Worm (Caenorhabditis elegans) whole organism, L4 larva: ENCODE data around the gene C49F5.6.

Experiments
- Y48G9A.11 ChIP-seq: fragments of 200-800 bp; sonication (Bioruptor generic); IDR thresholded peaks from 2 replicates; pipeline ENCODE4 v1.3.6; 2022; ENCODE audit warnings: missing genetic modification reagents, missing genetic modification characterization, missing compliant biosample characterization
- ZK337.2 ChIP-seq: fragments of 200-800 bp; sonication (Bioruptor generic); IDR thresholded peaks from 2 replicates; pipeline ENCODE4 v1.3.6; 2022; ENCODE audit warnings: missing genetic modification reagents, missing genetic modification characterization, missing compliant biosample characterization
- ceh-44 ChIP-seq: fragments of 200-800 bp; sonication (Bioruptor generic); IDR thresholded peaks from 2 replicates; pipeline ENCODE4 v1.3.6; 2022; ENCODE audit warnings: missing genetic modification reagents, missing genetic modification characterization, missing compliant biosample characterization
- ces-1 ChIP-seq: fragments of 150-350 bp; sonication (generic microtip); optimal IDR thresholded peaks from 4 replicates; lab custom pipeline; 2014; ENCODE audit warnings: missing biosample characterization, missing genetic modification reagents, missing genetic modification characterization
- egl-27 ChIP-seq: sonication (generic microtip); optimal IDR thresholded peaks from 3 replicates; lab custom pipeline; 2017; ENCODE audit warnings: missing biosample characterization, missing genetic modification reagents, missing genetic modification characterization
- fos-1 ChIP-seq: fragments of 150-350 bp; optimal IDR thresholded peaks from 2 replicates; lab custom pipeline; 2014; ENCODE audit warnings: missing biosample characterization, missing genetic modification characterization
- lsy-2 ChIP-seq, 2 experiments: fragments of 150-350 bp in 1 of 2; sonication (generic microtip) in 1 of 2; optimal IDR thresholded peaks; 2 replicates each; lab custom pipeline; 2014 to 2017; ENCODE audit warnings: missing biosample characterization in 2 of 2, missing genetic modification characterization in 2 of 2
- mes-2 ChIP-seq: sonication (generic microtip); optimal IDR thresholded peaks from 2 replicates; lab custom pipeline; 2016; ENCODE audit warnings: missing genotype, mild to moderate bottlenecking, missing genetic modification characterization, missing compliant biosample characterization; ENCODE audit not compliant: poor library complexity, severe bottlenecking
- nhr-11 ChIP-seq: fragments of 150-350 bp; optimal IDR thresholded peaks from 2 replicates; lab custom pipeline; 2014; ENCODE audit warnings: missing biosample characterization, missing genetic modification characterization
- nhr-77 ChIP-seq: fragments of 150-350 bp; optimal IDR thresholded peaks from 2 replicates; lab custom pipeline; 2014; ENCODE audit warnings: missing biosample characterization, missing genetic modification characterization
- rbr-2 ChIP-seq: sonication (generic microtip); optimal IDR thresholded peaks from 2 replicates; lab custom pipeline; 2016; ENCODE audit warnings: missing genotype, missing genetic modification characterization, missing compliant biosample characterization
- unc-39 ChIP-seq: sonication (generic microtip); optimal IDR thresholded peaks from 2 replicates; lab custom pipeline; 2017; ENCODE audit warnings: missing biosample characterization, missing genetic modification characterization

DNA sequence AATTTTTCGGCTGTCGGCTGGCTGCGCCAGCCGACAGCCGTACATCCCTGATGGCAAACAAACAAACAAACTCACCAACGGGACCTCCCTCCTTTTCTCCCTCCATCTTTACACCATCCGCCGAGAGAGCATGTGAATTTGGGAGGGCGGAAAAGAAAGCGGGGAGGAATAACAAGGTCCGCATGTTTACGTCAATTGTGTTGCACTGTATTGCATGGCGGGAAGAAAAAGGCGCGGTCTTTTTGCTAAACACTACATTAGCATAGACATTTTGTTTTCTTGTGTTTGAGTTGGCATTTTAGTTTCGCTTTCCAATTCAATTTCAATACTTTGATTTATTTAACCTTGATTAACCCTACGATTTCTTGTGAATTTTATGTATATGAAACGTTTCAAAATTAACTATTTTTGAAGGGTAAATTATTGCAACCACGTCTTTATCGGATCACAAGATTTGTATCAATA, at the start of gene C49F5.6:
- TF ChIP-seq ces-1 (GFP tag; lab: Kevin White, UChicago): no peak
- TF ChIP-seq rbr-2: no peak
- no peak for TF ChIP-seq nhr-77 (tag; lab: Kevin White, UChicago)
- TF ChIP-seq egl-27 (tag; lab: Kevin White, UChicago): no peak
- TF ChIP-seq nhr-11 (tag; lab: Kevin White, UChicago): no peak
- TF ChIP-seq Y48G9A.11 (GFP tag; lab: Robert Waterston, UW): no peak
- no peak for TF ChIP-seq lsy-2 (tag; optimal IDR thresholded peaks at IDR 0.05; lab: Kevin White, UChicago)
- no peak for TF ChIP-seq ceh-44 (GFP tag; lab: Robert Waterston, UW)
- no peak for TF ChIP-seq ZK337.2 (GFP tag; lab: Robert Waterston, UW)
- no peak for TF ChIP-seq fos-1 (tag; lab: Kevin White, UChicago)
- TF ChIP-seq mes-2 (tag; lab: Kevin White, UChicago): no peak
- TF ChIP-seq unc-39 (tag; lab: Kevin White, UChicago): no peak
